Worm (Caenorhabditis elegans) whole organism, early embryonic: Measurements from ENCODE around the gene cyp-32B1.

Experiments
- B0310.2 ChIP-seq: sonication (generic microtip); optimal IDR thresholded peaks from 2 replicates; lab custom pipeline; 2016; ENCODE audit warnings: mild to moderate bottlenecking, missing genetic modification characterization, missing compliant biosample characterization
- F13C5.2 ChIP-seq: sonication (generic microtip); optimal IDR thresholded peaks from 2 replicates; lab custom pipeline; 2017; ENCODE audit warnings: mild to moderate bottlenecking, missing genetic modification characterization, inconsistent platforms, missing compliant biosample characterization
- aly-1 ChIP-seq: sonication (generic microtip); optimal IDR thresholded peaks from 2 replicates; lab custom pipeline; 2016; ENCODE audit warnings: missing genetic modification characterization, missing compliant biosample characterization
- ama-1 ChIP-seq: fragments of 150-350 bp; optimal IDR thresholded peaks from 2 replicates; lab custom pipeline; 2014
- ceh-13 ChIP-seq: fragments of 200-800 bp; sonication (Bioruptor generic); optimal IDR thresholded peaks from 2 replicates; lab custom pipeline; 2018; ENCODE audit warnings: mild to moderate bottlenecking, missing genetic modification characterization, missing compliant biosample characterization
- ceh-36 ChIP-seq: sonication (generic microtip); optimal IDR thresholded peaks from 2 replicates; lab custom pipeline; 2016; ENCODE audit warnings: missing genetic modification characterization, inconsistent platforms, missing compliant biosample characterization
- ets-7 ChIP-seq: sonication (generic microtip); optimal IDR thresholded peaks from 2 replicates; lab custom pipeline; 2016; ENCODE audit warnings: missing genotype, missing genetic modification characterization, missing compliant biosample characterization
- flt-1 ChIP-seq: fragments of 200-800 bp; sonication (Bioruptor generic); IDR thresholded peaks from 2 replicates; pipeline ENCODE4 v1.3.6; 2022; ENCODE audit warnings: missing genetic modification characterization, missing compliant biosample characterization
- hmbx-1 ChIP-seq: sonication (generic microtip); optimal IDR thresholded peaks from 2 replicates; lab custom pipeline; 2016; ENCODE audit warnings: mild to moderate bottlenecking, missing genetic modification characterization, missing compliant biosample characterization
- hmg-4 ChIP-seq: fragments of 200-800 bp; sonication (Bioruptor generic); optimal IDR thresholded peaks from 2 replicates; lab custom pipeline; 2018; ENCODE audit warnings: mild to moderate bottlenecking, missing genetic modification characterization, missing compliant biosample characterization
- hnd-1 ChIP-seq: sonication (generic microtip); optimal IDR thresholded peaks from 2 replicates; lab custom pipeline; 2016; ENCODE audit warnings: missing genetic modification characterization, missing compliant biosample characterization
- pes-1 ChIP-seq: fragments of 200-800 bp; sonication (Bioruptor generic); IDR thresholded peaks from 2 replicates; pipeline ENCODE4 v1.3.6; 2022; ENCODE audit warnings: missing genetic modification reagents, missing genetic modification characterization, missing compliant biosample characterization
- scrt-1 ChIP-seq: fragments of 200-800 bp; sonication (Bioruptor generic); IDR thresholded peaks from 2 replicates; pipeline ENCODE4 v1.3.6; 2022; ENCODE audit warnings: missing genetic modification characterization, missing compliant biosample characterization
- sea-1 ChIP-seq: fragments of 200-800 bp; sonication (Bioruptor generic); conservative IDR thresholded peaks from 2 replicates; pipeline ENCODE4 v1.3.6; 2022; ENCODE audit warnings: missing genetic modification characterization, missing compliant biosample characterization
- tbx-11 ChIP-seq: fragments of 200-800 bp; sonication (Bioruptor generic); IDR thresholded peaks from 2 replicates; pipeline ENCODE4 v1.3.6; 2022; ENCODE audit warnings: missing genetic modification characterization, missing compliant biosample characterization
- tbx-37 ChIP-seq: fragments of 200-800 bp; sonication (Bioruptor generic); conservative IDR thresholded peaks from 2 replicates; pipeline ENCODE4 v1.3.6; 2022; ENCODE audit warnings: missing genetic modification reagents, missing genetic modification characterization, missing compliant biosample characterization
- tra-4 ChIP-seq: sonication (generic microtip); optimal IDR thresholded peaks from 2 replicates; lab custom pipeline; 2017; ENCODE audit warnings: missing genetic modification characterization, missing compliant biosample characterization

Gene cyp-32B1

DNA sequence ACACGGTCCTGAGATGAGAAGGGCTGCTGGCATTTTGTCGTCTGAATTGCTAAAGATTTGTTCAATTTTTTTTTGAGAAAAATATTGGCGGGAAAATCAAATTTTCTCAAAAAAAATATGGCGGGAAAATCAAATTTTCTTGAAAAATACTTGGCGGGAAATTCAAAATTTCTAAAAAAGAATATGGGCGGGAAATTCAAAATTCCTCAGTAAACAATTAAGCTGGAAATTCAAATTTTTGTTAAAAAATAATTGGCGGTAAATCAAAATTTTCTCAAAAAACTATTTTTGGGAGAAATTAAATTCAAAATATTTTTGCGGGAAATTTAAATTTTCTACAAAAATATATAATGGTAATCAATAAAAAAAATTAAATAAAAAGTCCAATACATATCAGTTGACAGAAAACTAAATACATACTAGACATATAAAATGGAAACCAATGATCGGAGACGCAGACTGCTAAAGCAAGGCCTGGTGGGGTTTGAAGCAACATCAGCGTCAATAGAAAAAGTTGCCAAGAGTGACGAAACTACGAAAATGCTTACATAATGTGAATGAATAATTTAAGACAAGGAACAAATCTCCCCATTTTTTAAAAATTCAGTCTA lies 13.3 kb upstream of the cyp-32B1 start, which contains the start of gene nhr-184:
Gene nhr-184, minus strand, starts transcription at position 51 of the 611 bp plus-strand sequence.
- TF ChIP-seq scrt-1 (no peak), sea-1 (GFP tag; lab: Robert Waterston, UW) (no peak), hnd-1 (tag; lab: Kevin White, UChicago) (no peak), ceh-36 (tag; lab: Kevin White, UChicago) (no peak)

- TF ChIP-seq ceh-13 (GFP tag; lab: Kevin White, UChicago), result no peak
- no peak for TF ChIP-seq scrt-1
- no peak for TF ChIP-seq pes-1
- no peak for TF ChIP-seq aly-1
- TF ChIP-seq sea-1 (GFP tag; lab: Robert Waterston, UW), result no peak
- TF ChIP-seq ets-7 (tag; lab: Kevin White, UChicago), result no peak
- TF ChIP-seq hmg-4 (GFP tag; lab: Kevin White, UChicago), result no peak
- TF ChIP-seq hmbx-1 (tag; lab: Kevin White, UChicago), result no peak
- no peak for TF ChIP-seq ama-1 (lab: Kevin White, UChicago)
- no peak for TF ChIP-seq flt-1 (GFP tag; lab: Robert Waterston, UW)
- TF ChIP-seq tra-4 (tag; lab: Kevin White, UChicago), result no peak
- no peak for TF ChIP-seq hnd-1 (tag; lab: Kevin White, UChicago)
- TF ChIP-seq F13C5.2 (tag; lab: Kevin White, UChicago), result no peak
- no peak for TF ChIP-seq tbx-11 (GFP tag; lab: Robert Waterston, UW)
- TF ChIP-seq ceh-36 (tag; lab: Kevin White, UChicago), result no peak
- TF ChIP-seq tbx-37, result no peak
These were observed 10.7 kb upstream of the cyp-32B1 start, which contains the start of gene nhr-133 for ce11 chrV:2211936-2212335. Gene nhr-133 (minus strand): TSS chrV:2212118.

DNA sequence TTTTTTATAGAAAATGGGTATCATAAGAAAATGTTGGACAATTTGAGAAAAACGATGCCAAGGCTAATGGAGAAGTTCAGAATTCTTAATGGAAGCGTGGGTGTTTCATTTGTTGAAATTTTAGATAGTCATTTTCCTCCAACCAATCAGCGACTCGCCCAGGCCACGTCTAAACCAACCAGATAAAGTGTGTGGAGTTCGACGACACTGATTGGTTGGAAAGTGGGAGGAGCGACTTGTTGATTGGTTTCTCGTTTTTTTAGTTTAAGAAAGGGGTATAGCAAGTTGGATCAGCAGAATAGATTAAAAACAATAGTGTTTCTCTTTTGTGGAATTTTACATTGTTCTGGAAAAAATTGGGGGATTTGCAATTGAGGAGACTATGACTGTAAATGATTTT lies 6.3 kb upstream of the cyp-32B1 start:
- no peak for TF ChIP-seq F13C5.2 (tag; lab: Kevin White, UChicago)
- no peak for TF ChIP-seq hmg-4 (GFP tag; lab: Kevin White, UChicago)
- TF ChIP-seq hnd-1 (tag; lab: Kevin White, UChicago), result no peak
- TF ChIP-seq ama-1 (lab: Kevin White, UChicago), result no peak
- no peak for TF ChIP-seq tbx-11 (GFP tag; lab: Robert Waterston, UW)
- no peak for TF ChIP-seq flt-1 (GFP tag; lab: Robert Waterston, UW)
- TF ChIP-seq hmbx-1 (tag; lab: Kevin White, UChicago), result no peak
- no peak for TF ChIP-seq ceh-36 (tag; lab: Kevin White, UChicago)
- no peak for TF ChIP-seq scrt-1
- TF ChIP-seq B0310.2 (tag; lab: Kevin White, UChicago), result no peak
- TF ChIP-seq pes-1, result no peak
- TF ChIP-seq sea-1 (GFP tag; lab: Robert Waterston, UW), result no peak

- TF ChIP-seq hmbx-1 (tag; lab: Kevin White, UChicago), result no peak
These were observed 5.6 kb upstream of the cyp-32B1 start, which contains the start of gene svh-11 for ce11 chrV:2206801-2207200. Gene svh-11 (plus strand): TSS chrV:2207101.

DNA sequence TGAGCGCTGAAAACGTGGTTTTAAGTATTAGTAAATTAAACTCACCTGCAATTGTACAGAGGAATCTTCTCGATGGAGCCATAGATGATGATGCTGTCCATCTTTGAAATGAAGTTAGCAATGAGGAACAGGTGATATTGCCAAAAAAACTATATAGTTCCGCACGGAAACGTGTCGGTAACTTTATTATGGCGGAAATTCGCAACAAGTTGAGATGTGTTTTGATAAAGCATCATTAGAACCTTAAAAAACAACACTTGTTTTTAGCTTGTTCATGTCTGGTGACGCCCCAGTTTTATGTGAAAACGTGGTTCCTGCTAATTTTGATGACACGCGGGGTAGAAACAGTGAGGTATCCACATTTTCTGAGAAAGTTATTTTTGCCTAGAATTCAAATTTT lies 5.0 kb upstream of the cyp-32B1 start, which contains the start of gene srt-40:
Gene srt-40, minus strand, starts transcription at position 101 of the 400 bp plus-strand sequence.
- TF ChIP-seq F13C5.2 (tag; lab: Kevin White, UChicago) (no peak), flt-1 (GFP tag; lab: Robert Waterston, UW) (no peak), tbx-37 (no peak), aly-1 (no peak), ama-1 (lab: Kevin White, UChicago) (no peak), hmg-4 (GFP tag; lab: Kevin White, UChicago) (no peak), pes-1 (no peak), hmbx-1 (tag; lab: Kevin White, UChicago) (no peak), tbx-11 (GFP tag; lab: Robert Waterston, UW) (no peak), ets-7 (tag; lab: Kevin White, UChicago) (no peak), ceh-13 (GFP tag; lab: Kevin White, UChicago) (no peak), scrt-1 (no peak), ceh-36 (tag; lab: Kevin White, UChicago) (no peak), tra-4 (tag; lab: Kevin White, UChicago) (no peak), sea-1 (GFP tag; lab: Robert Waterston, UW) (no peak), hnd-1 (tag; lab: Kevin White, UChicago) (no peak), B0310.2 (tag; lab: Kevin White, UChicago) (no peak)

- TF ChIP-seq aly-1, result no peak
- TF ChIP-seq tra-4 (tag; lab: Kevin White, UChicago), result no peak
- TF ChIP-seq sea-1 (GFP tag; lab: Robert Waterston, UW), result no peak
- TF ChIP-seq F13C5.2 (tag; lab: Kevin White, UChicago), result no peak
- no peak for TF ChIP-seq hnd-1 (tag; lab: Kevin White, UChicago)
- TF ChIP-seq ama-1 (lab: Kevin White, UChicago), result no peak
- no peak for TF ChIP-seq tbx-11 (GFP tag; lab: Robert Waterston, UW)
- no peak for TF ChIP-seq B0310.2 (tag; lab: Kevin White, UChicago)
- no peak for TF ChIP-seq ets-7 (tag; lab: Kevin White, UChicago)
- TF ChIP-seq ceh-36 (tag; lab: Kevin White, UChicago), result no peak
- no peak for TF ChIP-seq hmg-4 (GFP tag; lab: Kevin White, UChicago)
- TF ChIP-seq ceh-13 (GFP tag; lab: Kevin White, UChicago), result no peak
- TF ChIP-seq hmbx-1 (tag; lab: Kevin White, UChicago), result no peak
- no peak for TF ChIP-seq flt-1 (GFP tag; lab: Robert Waterston, UW)
- no peak for TF ChIP-seq tbx-37
- no peak for TF ChIP-seq pes-1
- no peak for TF ChIP-seq scrt-1
These were observed 2.9 kb upstream of the cyp-32B1 start, which contains the start of gene cyp-33C12 for ce11 chrV:2204080-2204479. Gene cyp-33C12 (minus strand): TSS chrV:2204400.

DNA sequence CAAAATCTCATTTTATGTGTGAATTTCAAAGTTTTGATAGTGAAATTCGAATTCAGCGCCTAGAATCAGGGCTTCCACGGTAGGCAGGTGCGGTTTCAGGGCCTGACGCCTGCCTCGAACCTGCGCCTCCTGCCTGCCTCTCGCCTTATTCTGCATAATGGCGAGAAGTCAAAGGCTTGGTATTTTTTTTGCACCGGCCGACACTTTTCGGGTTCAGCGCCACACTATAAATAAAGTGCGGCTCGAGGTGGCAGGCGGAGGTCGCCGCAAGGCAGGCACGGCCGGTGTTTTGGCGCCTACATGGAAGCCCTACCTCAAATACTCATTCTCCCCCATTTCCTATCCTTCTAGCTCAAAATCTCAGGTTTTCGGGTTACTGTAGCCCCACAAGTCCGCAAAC lies 813 bp downstream of the cyp-32B1 start:
- TF ChIP-seq tbx-37 (no peak), flt-1 (GFP tag; lab: Robert Waterston, UW) (no peak), hmg-4 (GFP tag; lab: Kevin White, UChicago) (no peak), tra-4 (tag; lab: Kevin White, UChicago) (no peak), scrt-1 (no peak), pes-1 (no peak), aly-1 (no peak), sea-1 (GFP tag; lab: Robert Waterston, UW) (no peak), hnd-1 (tag; lab: Kevin White, UChicago) (no peak), ama-1 (lab: Kevin White, UChicago) (no peak), B0310.2 (tag; lab: Kevin White, UChicago) (no peak), hmbx-1 (tag; lab: Kevin White, UChicago) (no peak), ceh-36 (tag; lab: Kevin White, UChicago) (no peak), tbx-11 (GFP tag; lab: Robert Waterston, UW) (no peak), F13C5.2 (tag; lab: Kevin White, UChicago) (no peak), ceh-13 (GFP tag; lab: Kevin White, UChicago) (no peak), ets-7 (tag; lab: Kevin White, UChicago) (no peak)
